Fruit fly (Drosophila melanogaster) whole organism, adult: ENCODE results near the gene Vta1.

Experiments
- CG11617 ChIP-seq: fragments of 200-800 bp; sonication (Bioruptor generic); optimal IDR thresholded peaks from 2 replicates; lab custom pipeline; 2017; ENCODE audit warnings: mild to moderate bottlenecking, missing biosample characterization, missing genetic modification reagents, missing genetic modification characterization
- CG12768 ChIP-seq: fragments of 200-800 bp; sonication (Bioruptor generic); optimal IDR thresholded peaks from 2 replicates; lab custom pipeline; 2017; ENCODE audit warnings: missing biosample characterization, missing genetic modification characterization, mild to moderate bottlenecking, moderate library complexity, missing genetic modification reagents
- CG14711 ChIP-seq: fragments of 200-800 bp; sonication (Bioruptor generic); optimal IDR thresholded peaks from 2 replicates; lab custom pipeline; 2018; ENCODE audit warnings: missing biosample characterization, mild to moderate bottlenecking, missing genetic modification characterization, moderate library complexity
- CG1620 ChIP-seq: fragments of 200-800 bp; sonication (Bioruptor generic); optimal IDR thresholded peaks from 2 replicates; lab custom pipeline; 2016; ENCODE audit warnings: missing biosample characterization, missing genetic modification characterization
- CG33017 ChIP-seq: fragments of 200-800 bp; sonication (Bioruptor generic); optimal IDR thresholded peaks from 2 replicates; lab custom pipeline; 2018; ENCODE audit warnings: missing biosample characterization, mild to moderate bottlenecking, missing genetic modification characterization, moderate library complexity
- CG5204 ChIP-seq: fragments of 200-800 bp; sonication (Bioruptor generic); optimal IDR thresholded peaks from 2 replicates; lab custom pipeline; 2016; ENCODE audit warnings: missing biosample characterization, missing genetic modification characterization
- CG7045 ChIP-seq: fragments of 200-800 bp; sonication (Bioruptor generic); optimal IDR thresholded peaks from 2 replicates; lab custom pipeline; 2017; ENCODE audit warnings: missing biosample characterization, mild to moderate bottlenecking, missing genetic modification characterization
- CG7101 ChIP-seq: fragments of 200-800 bp; sonication (Bioruptor generic); optimal IDR thresholded peaks from 2 replicates; lab custom pipeline; 2018; ENCODE audit warnings: missing biosample characterization, mild to moderate bottlenecking, missing genetic modification characterization, moderate library complexity
- Clk ChIP-seq: fragments of 200-800 bp; sonication (Bioruptor generic); optimal IDR thresholded peaks from 2 replicates; lab custom pipeline; 2017; ENCODE audit warnings: missing biosample characterization, missing genetic modification characterization
- Crg-1 ChIP-seq: fragments of 200-800 bp; sonication (Bioruptor generic); optimal IDR thresholded peaks from 2 replicates; lab custom pipeline; 2016; ENCODE audit warnings: missing biosample characterization, missing genetic modification characterization
- Hr96 ChIP-seq: fragments of 200-800 bp; sonication (Bioruptor generic); optimal IDR thresholded peaks from 2 replicates; lab custom pipeline; 2016; ENCODE audit warnings: missing biosample characterization, missing genetic modification characterization
- Mnt ChIP-seq: fragments of 200-800 bp; sonication (Bioruptor generic); optimal IDR thresholded peaks from 2 replicates; lab custom pipeline; 2016; ENCODE audit warnings: missing biosample characterization, mild to moderate bottlenecking, missing genetic modification characterization
- bab1 ChIP-seq: fragments of 200-800 bp; sonication (Bioruptor generic); optimal IDR thresholded peaks from 3 replicates; lab custom pipeline; 2019; ENCODE audit warnings: missing biosample characterization, mild to moderate bottlenecking, missing genetic modification characterization, moderate library complexity
- cic ChIP-seq: fragments of 200-800 bp; sonication (Bioruptor generic); optimal IDR thresholded peaks from 2 replicates; lab custom pipeline; 2017; ENCODE audit warnings: missing biosample characterization, mild to moderate bottlenecking, missing genetic modification characterization, moderate library complexity
- cnc ChIP-seq, 2 experiments: fragments of >200 bp; optimal IDR thresholded peaks; 2 replicates each; lab custom pipeline; 2017
- kay ChIP-seq: fragments of 200-800 bp; sonication (Bioruptor generic); peaks from one replicate; lab custom pipeline; 2016; ENCODE audit warnings: missing biosample characterization, missing genetic modification characterization, borderline replicate concordance
- ovo ChIP-seq: fragments of 200-800 bp; sonication (Bioruptor generic); optimal IDR thresholded peaks from 2 replicates; lab custom pipeline; 2016; ENCODE audit warnings: missing biosample characterization, missing genetic modification characterization
- pad ChIP-seq: fragments of 200-800 bp; sonication (Bioruptor generic); optimal IDR thresholded peaks from 3 replicates; lab custom pipeline; 2017; ENCODE audit warnings: missing biosample characterization, missing genetic modification characterization, mild to moderate bottlenecking, moderate library complexity, missing genetic modification reagents
- tj ChIP-seq: fragments of 200-800 bp; sonication (Bioruptor generic); optimal IDR thresholded peaks from 3 replicates; lab custom pipeline; 2017; ENCODE audit warnings: missing biosample characterization, mild to moderate bottlenecking, missing genetic modification characterization, moderate library complexity
- toe ChIP-seq: fragments of 200-800 bp; sonication (Bioruptor generic); optimal IDR thresholded peaks from 2 replicates; lab custom pipeline; 2016; ENCODE audit warnings: missing biosample characterization, missing genetic modification characterization

Vta1 gene

dm6 chr3L:1652700-1653200 lies at the start of gene Vta1, which contains the start of gene CG7970:
Gene Vta1, minus strand, starts transcription at chr3L:1652900.
Gene CG7970, plus strand, starts transcription at chr3L:1652750.
- peak; percentile 16 for TF ChIP-seq CG11617 (GFP tag; lab: Kevin White, UChicago)
- TF ChIP-seq CG12768 (GFP tag; lab: Kevin White, UChicago): peak; percentile 93
- TF ChIP-seq tj (GFP tag; lab: Kevin White, UChicago): peak; percentile 9
- TF ChIP-seq CG33017 (tag; lab: Kevin White, UChicago): peak; percentile 52
- TF ChIP-seq Crg-1 (GFP tag; lab: Kevin White, UChicago): peak; percentile 21
- no peak for TF ChIP-seq CG7101
- no peak for TF ChIP-seq kay (GFP tag; lab: Kevin White, UChicago)
- no peak for TF ChIP-seq cnc (optimal IDR thresholded peaks at IDR 0.05; lab: Kevin White, UChicago)
- TF ChIP-seq CG14711 (tag; lab: Kevin White, UChicago): peak; percentile 17
- no peak for TF ChIP-seq cic
- TF ChIP-seq pad (GFP tag; lab: Kevin White, UChicago): no peak
- TF ChIP-seq bab1: peak; percentile 31
- no peak for TF ChIP-seq CG7045 (GFP tag; lab: Kevin White, UChicago)

- no peak for TF ChIP-seq CG7101
- TF ChIP-seq Clk (GFP tag; lab: Kevin White, UChicago): no peak
- no peak for TF ChIP-seq CG1620 (GFP tag; lab: Kevin White, UChicago)
- no peak for TF ChIP-seq cic
- no peak for TF ChIP-seq Crg-1 (GFP tag; lab: Kevin White, UChicago)
- TF ChIP-seq CG33017 (tag; lab: Kevin White, UChicago): no peak
- no peak for TF ChIP-seq CG12768 (GFP tag; lab: Kevin White, UChicago)
- TF ChIP-seq Mnt (GFP tag; lab: Kevin White, UChicago): no peak
- TF ChIP-seq tj (GFP tag; lab: Kevin White, UChicago): no peak
- TF ChIP-seq bab1: no peak
- no peak for TF ChIP-seq CG11617 (GFP tag; lab: Kevin White, UChicago)
- TF ChIP-seq toe: no peak
- no peak for TF ChIP-seq cnc (optimal IDR thresholded peaks at IDR 0.05; lab: Kevin White, UChicago)
- no peak for TF ChIP-seq CG7045 (GFP tag; lab: Kevin White, UChicago)
- no peak for TF ChIP-seq Hr96 (GFP tag; lab: Kevin White, UChicago)
- no peak for TF ChIP-seq kay (GFP tag; lab: Kevin White, UChicago)
- TF ChIP-seq CG14711 (tag; lab: Kevin White, UChicago): no peak
- TF ChIP-seq ovo (GFP tag; lab: Kevin White, UChicago): no peak
- TF ChIP-seq pad (GFP tag; lab: Kevin White, UChicago): no peak
Observed at dm6 chr3L:1694317-1694716, 41.6 kb upstream of the Vta1 start, which contains the start of gene CG12011. Gene CG12011, plus strand, starts transcription at chr3L:1694617.

dm6 chr3L:1692859-1693258 lies 40.2 kb upstream of the Vta1 start:
- TF ChIP-seq Crg-1 (GFP tag; lab: Kevin White, UChicago): no peak
- TF ChIP-seq toe: no peak
- no peak for TF ChIP-seq cic
- TF ChIP-seq tj (GFP tag; lab: Kevin White, UChicago): no peak
- no peak for TF ChIP-seq CG1620 (GFP tag; lab: Kevin White, UChicago)
- no peak for TF ChIP-seq CG7101
- TF ChIP-seq ovo (GFP tag; lab: Kevin White, UChicago): no peak
- no peak for TF ChIP-seq cnc (optimal IDR thresholded peaks at IDR 0.05; lab: Kevin White, UChicago)
- no peak for TF ChIP-seq CG12768 (GFP tag; lab: Kevin White, UChicago)
- no peak for TF ChIP-seq kay (GFP tag; lab: Kevin White, UChicago)
- TF ChIP-seq CG14711 (tag; lab: Kevin White, UChicago): no peak
- no peak for TF ChIP-seq CG11617 (GFP tag; lab: Kevin White, UChicago)
- no peak for TF ChIP-seq Mnt (GFP tag; lab: Kevin White, UChicago)
- TF ChIP-seq CG7045 (GFP tag; lab: Kevin White, UChicago): no peak

dm6 chr3L:1692122-1692786 lies 39.6 kb upstream of the Vta1 start:
- no peak for TF ChIP-seq Crg-1 (GFP tag; lab: Kevin White, UChicago)
- TF ChIP-seq CG5204: no peak
- no peak for TF ChIP-seq pad (GFP tag; lab: Kevin White, UChicago)

- TF ChIP-seq cic: no peak
Observed at dm6 chr3L:1690727-1691413, 38.2 kb upstream of the Vta1 start.

dm6 chr3L:1688569-1688968 lies 35.9 kb upstream of the Vta1 start:
- TF ChIP-seq CG14711 (tag; lab: Kevin White, UChicago) (no peak), CG33017 (tag; lab: Kevin White, UChicago) (no peak), CG11617 (GFP tag; lab: Kevin White, UChicago) (no peak), kay (GFP tag; lab: Kevin White, UChicago) (no peak), CG12768 (GFP tag; lab: Kevin White, UChicago) (no peak), ovo (GFP tag; lab: Kevin White, UChicago) (no peak), Hr96 (GFP tag; lab: Kevin White, UChicago) (no peak), CG7045 (GFP tag; lab: Kevin White, UChicago) (no peak), tj (GFP tag; lab: Kevin White, UChicago) (peak; percentile 40)
